Fruit fly (Drosophila melanogaster) S2 (cell line): ENCODE results near the gene CG18262.

ENCODE experiments used
- CG8478 ChIP-seq: fragments of >200 bp; optimal IDR thresholded peaks from 2 replicates; lab custom pipeline; 2018
- CTCF ChIP-seq, 2 experiments: fragments of >200 bp; optimal IDR thresholded peaks; 2 replicates each; lab custom pipeline; 2018

dm6 chrX:8196157-8196526 lies 43.4 kb downstream of the CG18262 start:
- TF ChIP-seq CTCF (optimal IDR thresholded peaks at IDR 0.05; lab: Kevin White, UChicago) (no peak), CG8478 (lab: Kevin White, UChicago) (no peak)
